Fruit fly (Drosophila melanogaster): Measurements from ENCODE around the gene Ndc1.
A peak's percentile ranks its signal among the peaks of the same experiment; 100 is the strongest.

The Ndc1 gene

DNA sequence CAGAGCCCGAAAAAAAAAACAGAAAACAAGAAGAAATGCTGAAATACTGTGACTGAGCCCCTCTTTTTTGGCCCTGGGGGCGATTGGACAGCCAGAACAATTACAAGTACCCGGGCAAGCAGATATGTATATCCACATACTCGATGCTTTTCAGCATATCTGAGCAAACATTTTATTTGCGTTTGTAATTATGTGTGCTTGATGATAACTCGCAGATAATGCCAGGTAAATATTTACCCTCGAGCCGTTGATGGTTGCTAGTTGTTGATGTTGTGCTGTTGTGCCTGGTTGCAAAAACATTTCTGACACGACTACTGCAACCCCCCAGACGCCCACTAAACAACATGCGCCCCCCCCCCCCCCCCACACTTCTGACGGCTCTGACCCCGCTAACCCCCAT lies 4.8 kb upstream of the Ndc1 start (continued):
- TF ChIP-seq psq (GFP tag; optimal IDR thresholded peaks at IDR 0.05) (no peak), trh (GFP tag; optimal IDR thresholded peaks at IDR 0.05) (no peak), CG10366 (GFP tag; IDR thresholded peaks at IDR 0.05) (no peak; the same call in 1 of the 2 replicates), Dbx (GFP tag; IDR thresholded peaks at IDR 0.05) (no peak), CG2889 (GFP tag; IDR thresholded peaks at IDR 0.05) (no peak), CG14441 (GFP tag; IDR thresholded peaks at IDR 0.05) (no peak), slbo (GFP tag; IDR thresholded peaks at IDR 0.05) (no peak), CG4360 (GFP tag; IDR thresholded peaks at IDR 0.05) (peak; percentile 15; the same call in 1 of the 2 replicates), CG1602 (GFP tag; optimal IDR thresholded peaks at IDR 0.05) (no peak), MESR4 (GFP tag; optimal IDR thresholded peaks at IDR 0.05) (no peak), bbx (GFP tag; IDR thresholded peaks at IDR 0.05; ENCODE audit: partially characterized antibody) (no peak), phol (tag; optimal IDR thresholded peaks at IDR 0.05) (no peak), mam (GFP tag; optimal IDR thresholded peaks at IDR 0.05) (no peak), Drgx (GFP tag; IDR thresholded peaks at IDR 0.05) (no peak), CG7745 (tag; optimal IDR thresholded peaks at IDR 0.05) (no peak), bigmax (GFP tag; optimal IDR thresholded peaks at IDR 0.05) (peak; percentile 37), esg (GFP tag; conservative IDR thresholded peaks at IDR 0.05) (no peak), Hr3 (GFP tag; optimal IDR thresholded peaks at IDR 0.05) (no peak), CG1233 (GFP tag; optimal IDR thresholded peaks at IDR 0.05) (peak; percentile 62), CG4854 (GFP tag; optimal IDR thresholded peaks at IDR 0.05) (no peak), ap (GFP tag; IDR thresholded peaks at IDR 0.05) (no peak), CG8281 (tag; optimal IDR thresholded peaks at IDR 0.05) (no peak), Pdp1 (GFP tag; optimal IDR thresholded peaks at IDR 0.05) (peak in 1 of 2 experiments; percentile 5), Bgb (GFP tag; IDR thresholded peaks at IDR 0.05; ENCODE audit: partially characterized antibody) (no peak), CG17912 (GFP tag; optimal IDR thresholded peaks at IDR 0.05) (peak; percentile 48), hkb (optimal IDR thresholded peaks at IDR 0.05) (no peak), hkb (GFP tag; IDR thresholded peaks at IDR 0.05) (peak; percentile 43; the same call in 1 of the 2 replicates), Nf-YB (GFP tag; optimal IDR thresholded peaks at IDR 0.05) (peak; percentile 22), CG10565 (GFP tag; optimal IDR thresholded peaks at IDR 0.05) (no peak), CG10147 (GFP tag; optimal IDR thresholded peaks at IDR 0.05) (peak; percentile 19), CG10654 (GFP tag; optimal IDR thresholded peaks at IDR 0.05) (no peak), CG43689 (GFP tag; IDR thresholded peaks at IDR 0.05) (no peak), odd (GFP tag; optimal IDR thresholded peaks at IDR 0.05) (peak; percentile 78), Kr (GFP tag; optimal IDR thresholded peaks at IDR 0.05) (peak; percentile 45), CG15696 (tag; optimal IDR thresholded peaks at IDR 0.05) (peak; percentile 29), CG4707 (GFP tag; optimal IDR thresholded peaks at IDR 0.05) (peak; percentile 32), gro (GFP tag; optimal IDR thresholded peaks at IDR 0.05) (no peak), chif (GFP tag; optimal IDR thresholded peaks at IDR 0.05) (no peak), tap (tag; optimal IDR thresholded peaks at IDR 0.05) (peak; percentile 65), ham (GFP tag; IDR thresholded peaks at IDR 0.05) (no peak), CG14965 (GFP tag; optimal IDR thresholded peaks at IDR 0.05; ENCODE audit: borderline replicate concordance) (no peak), CG3163 (GFP tag; optimal IDR thresholded peaks at IDR 0.05) (no peak), crc (GFP tag; optimal IDR thresholded peaks at IDR 0.05) (no peak), CG14050 (GFP tag; IDR thresholded peaks at IDR 0.05) (no peak), CG5953 (GFP tag; IDR thresholded peaks at IDR 0.05) (no peak), CG2712 (tag; optimal IDR thresholded peaks at IDR 0.05) (peak; percentile 6), CG6813 (GFP tag; optimal IDR thresholded peaks at IDR 0.05) (peak; percentile 80), CG7786 (GFP tag; optimal IDR thresholded peaks at IDR 0.05) (no peak), Eip74EF (GFP tag; optimal IDR thresholded peaks at IDR 0.05) (peak in 1 of 2 experiments; percentile 28), CG10959 (GFP tag; IDR thresholded peaks at IDR 0.05) (no peak), sqz (GFP tag; optimal IDR thresholded peaks at IDR 0.05) (peak; percentile 62), vfl (GFP tag; optimal IDR thresholded peaks at IDR 0.05) (no peak)
